Fruit fly (Drosophila melanogaster): ENCODE measurements around the gene CG18558.

Gene CG18558

dm6 chr2L:2878188-2878587 is 33.9 kb upstream of the CG18558 start, which contains the start of the genes Prx6a and Sbat (continued):
- peak; percentile 73 for TF ChIP-seq tin (GFP tag; optimal IDR thresholded peaks at IDR 0.05)
- TF ChIP-seq CG4707 (GFP tag; optimal IDR thresholded peaks at IDR 0.05), result no peak
- TF ChIP-seq CG17385 (GFP tag; optimal IDR thresholded peaks at IDR 0.05), result peak; percentile 53
- peak; percentile 29 for TF ChIP-seq CG2202 (tag; optimal IDR thresholded peaks at IDR 0.05)
- TF ChIP-seq CG9797 (GFP tag; optimal IDR thresholded peaks at IDR 0.05), result no peak
- TF ChIP-seq CG14860 (GFP tag; IDR thresholded peaks at IDR 0.05; ENCODE audit: partially characterized antibody), result no peak
- TF ChIP-seq CG11696 (GFP tag; IDR thresholded peaks at IDR 0.05), result no peak
- peak; percentile 83 for TF ChIP-seq CG9932 (GFP tag; IDR thresholded peaks at IDR 0.05)
- no peak for TF ChIP-seq fru (optimal IDR thresholded peaks at IDR 0.05)
- TF ChIP-seq Tbp (GFP tag; optimal IDR thresholded peaks at IDR 0.05), result no peak
- peak; percentile 27; the same call in 1 of the 2 replicates for TF ChIP-seq inv (GFP tag; IDR thresholded peaks at IDR 0.05; ENCODE audit: partially characterized antibody)
- TF ChIP-seq dysf (GFP tag; IDR thresholded peaks at IDR 0.05), result peak; percentile 74
- peak; percentile 47 for TF ChIP-seq CG1602 (GFP tag; optimal IDR thresholded peaks at IDR 0.05)
- TF ChIP-seq CG6175 (GFP tag; IDR thresholded peaks at IDR 0.05), result no peak
- peak; percentile 75 for TF ChIP-seq Fer3 (tag; optimal IDR thresholded peaks at IDR 0.05)
- TF ChIP-seq gfzf (GFP tag; optimal IDR thresholded peaks at IDR 0.05), result peak; percentile 11
- TF ChIP-seq CG2120 (GFP tag; optimal IDR thresholded peaks at IDR 0.05), result peak; percentile 84
- TF ChIP-seq CG11456 (GFP tag; IDR thresholded peaks at IDR 0.05), result 0 out of 3 replicates have a peak, but pooled peaks have one; percentile 65
- no peak for TF ChIP-seq ac (GFP tag; optimal IDR thresholded peaks at IDR 0.05)
- TF ChIP-seq ind (GFP tag; optimal IDR thresholded peaks at IDR 0.05), result peak; percentile 79
- TF ChIP-seq run (tag; optimal IDR thresholded peaks at IDR 0.05), result peak; percentile 46
- peak; percentile 64 for TF ChIP-seq CG12155 (GFP tag; optimal IDR thresholded peaks at IDR 0.05)
- TF ChIP-seq ap (GFP tag; IDR thresholded peaks at IDR 0.05), result no peak
- TF ChIP-seq CG7357 (GFP tag; IDR thresholded peaks at IDR 0.05), result peak; percentile 54; the same call in 1 of the 3 replicates
- no peak for TF ChIP-seq Rx (GFP tag; IDR thresholded peaks at IDR 0.05)
- peak; percentile 75 for TF ChIP-seq HmgD (GFP tag; optimal IDR thresholded peaks at IDR 0.05)
- TF ChIP-seq Trl (optimal IDR thresholded peaks at IDR 0.05), result no peak
- peak; percentile 83 for TF ChIP-seq Trl (GFP tag; optimal IDR thresholded peaks at IDR 0.05)
- peak; percentile 34 for TF ChIP-seq CG31441 (GFP tag; IDR thresholded peaks at IDR 0.05)
- TF ChIP-seq Jarid2 (GFP tag; optimal IDR thresholded peaks at IDR 0.05), result no peak
- TF ChIP-seq lmd (GFP tag; IDR thresholded peaks at IDR 0.05), result peak; percentile 81
- no peak for TF ChIP-seq chinmo (GFP tag; IDR thresholded peaks at IDR 0.05; ENCODE audit: partially characterized antibody)
- TF ChIP-seq CG14050 (GFP tag; IDR thresholded peaks at IDR 0.05), result peak; percentile 48; the same call in 2 of the 3 replicates
- TF ChIP-seq CG32532 (GFP tag; IDR thresholded peaks at IDR 0.05), result peak; percentile 72
- TF ChIP-seq gsb-n (tag; optimal IDR thresholded peaks at IDR 0.05), result peak; percentile 57
- peak; percentile 79 for TF ChIP-seq CG13296 (GFP tag; optimal IDR thresholded peaks at IDR 0.05)
- TF ChIP-seq Sin3A (optimal IDR thresholded peaks at IDR 0.05), result peak; percentile 92
- TF ChIP-seq CG32767 (GFP tag; IDR thresholded peaks at IDR 0.05), result no peak; the same call in 1 of the 2 replicates
- TF ChIP-seq CG12104 (GFP tag; optimal IDR thresholded peaks at IDR 0.05), result peak; percentile 45
- TF ChIP-seq CG8765 (GFP tag; IDR thresholded peaks at IDR 0.05), result peak; percentile 60; the same call in 1 of the 2 replicates
- no peak for TF ChIP-seq C15 (GFP tag; IDR thresholded peaks at IDR 0.05)
- TF ChIP-seq ro (GFP tag; IDR thresholded peaks at IDR 0.05), result 0 out of 2 replicates have a peak, but pooled peaks have one; percentile 6
- peak; percentile 36; the same call in 1 of the 2 replicates for TF ChIP-seq CG17328 (GFP tag; IDR thresholded peaks at IDR 0.05)
- no peak for TF ChIP-seq ash1 (GFP tag; optimal IDR thresholded peaks at IDR 0.05)
- TF ChIP-seq danr (GFP tag; IDR thresholded peaks at IDR 0.05), result 0 out of 2 replicates have a peak, but pooled peaks have one; percentile 17
- TF ChIP-seq B-H2 (GFP tag; optimal IDR thresholded peaks at IDR 0.05), result peak; percentile 84
- peak; percentile 73 for TF ChIP-seq croc (GFP tag; conservative IDR thresholded peaks at IDR 0.05)
- no peak for TF ChIP-seq aop (GFP tag; IDR thresholded peaks at IDR 0.05)
- TF ChIP-seq yki (optimal IDR thresholded peaks at IDR 0.05), result peak; percentile 7
- TF ChIP-seq gt (GFP tag; IDR thresholded peaks at IDR 0.05), result no peak
- peak; percentile 50 for TF ChIP-seq Sox100B (GFP tag; optimal IDR thresholded peaks at IDR 0.05)
- peak; percentile 34; the same call in 1 of the 2 replicates for TF ChIP-seq wdn (GFP tag; IDR thresholded peaks at IDR 0.05)
- peak; percentile 65 for TF ChIP-seq dmrt11E (tag; optimal IDR thresholded peaks at IDR 0.05)
